Fruit fly (Drosophila melanogaster): ENCODE results near the gene tal-2A.

- TF ChIP-seq Mnt (GFP tag; optimal IDR thresholded peaks at IDR 0.05) = no peak
- TF ChIP-seq pad (GFP tag; optimal IDR thresholded peaks at IDR 0.05) = no peak
- no peak for TF ChIP-seq Crg-1 (GFP tag; optimal IDR thresholded peaks at IDR 0.05)
- TF ChIP-seq kay (GFP tag; ENCODE audit: borderline replicate concordance) = no peak
- TF ChIP-seq CG12768 (GFP tag; optimal IDR thresholded peaks at IDR 0.05) = no peak
These were observed 48.9 kb downstream of the tal-2A start for dm6 chr3R:13861805-13862204.

Measured in whole organism, adult.